Fruit fly (Drosophila melanogaster): Measurements from ENCODE around the gene RhoL.

DNA sequence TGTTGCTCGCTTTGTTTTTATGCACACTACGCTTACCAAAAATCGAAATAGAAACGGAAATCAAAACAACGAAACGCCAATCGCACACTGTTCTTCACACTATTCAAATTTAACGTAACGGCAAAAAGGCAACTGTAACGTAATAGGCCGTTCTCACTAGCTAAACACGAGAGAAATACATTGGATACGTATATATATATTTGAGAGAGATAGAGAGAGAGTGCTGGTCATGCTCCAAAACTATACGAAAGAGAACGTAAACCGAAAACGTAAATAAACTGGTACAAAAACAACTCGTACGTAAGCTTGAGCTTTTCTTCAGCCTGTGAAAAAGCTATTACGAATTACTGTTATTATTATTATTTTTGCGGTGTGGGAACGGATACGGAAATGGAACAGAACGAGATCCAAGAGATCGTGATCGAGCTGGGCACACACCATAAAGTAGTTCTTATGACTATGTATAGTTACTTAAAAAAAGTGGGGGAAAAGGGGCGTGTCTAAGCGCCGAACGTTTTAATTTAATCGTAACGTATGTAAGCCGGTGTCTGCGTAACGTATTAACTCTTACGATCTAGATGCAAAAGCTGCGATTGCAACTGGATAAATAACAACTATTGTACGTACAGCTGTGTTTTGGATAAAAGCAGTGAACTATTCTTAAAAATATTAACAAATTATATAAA is 41.3 kb upstream of the RhoL start:
- TF ChIP-seq toe (GFP tag; optimal IDR thresholded peaks at IDR 0.05): no peak
- TF ChIP-seq Hr96 (GFP tag; optimal IDR thresholded peaks at IDR 0.05): no peak
- no peak for TF ChIP-seq CG12768 (GFP tag; optimal IDR thresholded peaks at IDR 0.05)
- TF ChIP-seq cic (GFP tag; optimal IDR thresholded peaks at IDR 0.05): no peak
- TF ChIP-seq CG11617 (GFP tag; optimal IDR thresholded peaks at IDR 0.05): no peak
- TF ChIP-seq CG5204 (GFP tag; optimal IDR thresholded peaks at IDR 0.05): no peak
- no peak for TF ChIP-seq cnc (optimal IDR thresholded peaks at IDR 0.05)
- TF ChIP-seq pad (GFP tag; optimal IDR thresholded peaks at IDR 0.05): no peak
- TF ChIP-seq ovo (GFP tag; optimal IDR thresholded peaks at IDR 0.05): no peak
- TF ChIP-seq CG7045 (GFP tag; optimal IDR thresholded peaks at IDR 0.05): no peak
- TF ChIP-seq kay (GFP tag; ENCODE audit: borderline replicate concordance): peak; percentile 68
- TF ChIP-seq Clk (GFP tag; optimal IDR thresholded peaks at IDR 0.05): no peak
